Worm (Caenorhabditis elegans) whole organism, midembryonic: ENCODE data around the gene zim-2.

Experiments used
- T22C8.4 ChIP-seq: fragments of 200-800 bp; sonication (Bioruptor generic); IDR thresholded peaks from 2 replicates; pipeline ENCODE4 v1.3.6; 2022; ENCODE audit warnings: missing genetic modification characterization, missing compliant biosample characterization
- cog-1 ChIP-seq: sonication (generic microtip); optimal IDR thresholded peaks from 2 replicates; lab custom pipeline; 2016; ENCODE audit warnings: missing genetic modification characterization, missing compliant biosample characterization
- flt-1 ChIP-seq: fragments of 200-800 bp; sonication (Bioruptor generic); IDR thresholded peaks from 2 replicates; pipeline ENCODE4 v1.3.6; 2022; ENCODE audit warnings: missing genetic modification characterization, missing compliant biosample characterization
- klf-2 ChIP-seq: fragments of 200-800 bp; sonication (Bioruptor generic); conservative IDR thresholded peaks from 2 replicates; pipeline ENCODE4 v1.3.6; 2022; ENCODE audit warnings: missing genetic modification reagents, missing genetic modification characterization, missing compliant biosample characterization
- med-1 ChIP-seq: sonication (generic microtip); optimal IDR thresholded peaks from 2 replicates; lab custom pipeline; 2017; ENCODE audit warnings: missing genetic modification characterization, mild to moderate bottlenecking, missing compliant biosample characterization, antibody characterized with exemption, missing genetic modification reagents; ENCODE audit not compliant: insufficient read depth
- ztf-23 ChIP-seq: fragments of 200-800 bp; sonication (Bioruptor generic); IDR thresholded peaks from 2 replicates; pipeline ENCODE4 v1.3.6; 2022; ENCODE audit warnings: missing genetic modification reagents, missing genetic modification characterization, missing compliant biosample characterization

ce11 chrIV:10507586-10507985, 47.5 kb upstream of the zim-2 start:
- TF ChIP-seq T22C8.4 (GFP tag; lab: Robert Waterston, UW) (no peak), klf-2 (GFP tag; lab: Robert Waterston, UW) (no peak), med-1 (GFP tag; lab: Kevin White, UChicago) (no peak), flt-1 (GFP tag; lab: Robert Waterston, UW) (no peak), ztf-23 (no peak), cog-1 (no peak)
